Fruit fly (Drosophila melanogaster) whole organism, wandering third instar larva: ENCODE results near the gene CG11837.

ENCODE experiments used
- Abd-B ChIP-seq: fragments of >200 bp; optimal IDR thresholded peaks from 2 replicates; lab custom pipeline; 2017; ENCODE audit warnings: missing biosample characterization, missing genetic modification characterization
- CG32264 ChIP-seq: fragments of 200-800 bp; sonication (Bioruptor generic); optimal IDR thresholded peaks from 2 replicates; lab custom pipeline; 2016; ENCODE audit warnings: missing biosample characterization, missing genetic modification characterization
- CG9705 ChIP-seq: fragments of 200-800 bp; sonication (Bioruptor generic); optimal IDR thresholded peaks from 2 replicates; lab custom pipeline; 2018; ENCODE audit warnings: missing biosample characterization, mild to moderate bottlenecking, missing genetic modification characterization
- CrebA ChIP-seq: fragments of 200-800 bp; sonication (Bioruptor generic); optimal IDR thresholded peaks from 2 replicates; lab custom pipeline; 2016; ENCODE audit warnings: missing biosample characterization, mild to moderate bottlenecking, missing genetic modification characterization, borderline replicate concordance
- Dif ChIP-seq: fragments of 200-275, 200-300 bp; sonication (Bioruptor generic); optimal IDR thresholded peaks from 2 replicates; lab custom pipeline; 2018; ENCODE audit warnings: missing biosample characterization, missing genetic modification characterization; ENCODE audit not compliant: partially characterized antibody
- GATAd ChIP-seq: sonication (Bioruptor generic); optimal IDR thresholded peaks from 2 replicates; lab custom pipeline; 2016; ENCODE audit warnings: missing biosample characterization, missing genetic modification characterization
- HLH106 ChIP-seq: fragments of 200-800 bp; optimal IDR thresholded peaks from 3 replicates; lab custom pipeline; 2019; ENCODE audit warnings: missing biosample characterization, mild to moderate bottlenecking, missing genetic modification characterization, moderate library complexity
- Hnf4 ChIP-seq: fragments of 200-800 bp; sonication (Bioruptor generic); optimal IDR thresholded peaks from 2 replicates; lab custom pipeline; 2016; ENCODE audit warnings: missing biosample characterization, mild to moderate bottlenecking, missing genetic modification characterization
- Hr78 ChIP-seq: fragments of >200 bp; optimal IDR thresholded peaks from 2 replicates; lab custom pipeline; 2017; ENCODE audit warnings: missing biosample characterization, missing genetic modification characterization
- Hr83 ChIP-seq: fragments of 200-300 bp; sonication (Bioruptor generic); optimal IDR thresholded peaks from 2 replicates; lab custom pipeline; 2016; ENCODE audit warnings: missing biosample characterization, mild to moderate bottlenecking, missing genetic modification characterization, moderate library complexity; ENCODE audit not compliant: poor library complexity, severe bottlenecking
- Jra ChIP-seq: sonication (Bioruptor generic); optimal IDR thresholded peaks from 2 replicates; lab custom pipeline; 2016; ENCODE audit warnings: missing biosample characterization, missing genetic modification characterization
- Mio ChIP-seq: sonication (Bioruptor generic); optimal IDR thresholded peaks from 2 replicates; lab custom pipeline; 2016; ENCODE audit warnings: missing biosample characterization, missing genetic modification characterization
- Myc ChIP-seq: fragments of >200 bp; optimal IDR thresholded peaks from 2 replicates; lab custom pipeline; 2017
- N ChIP-seq: fragments of >200 bp; optimal IDR thresholded peaks from 2 replicates; lab custom pipeline; 2018; ENCODE audit warnings: missing biosample characterization, missing external identifiers, missing genetic modification characterization
- OdsH ChIP-seq: fragments of 200-800 bp; sonication (Bioruptor generic); optimal IDR thresholded peaks from 2 replicates; lab custom pipeline; 2016; ENCODE audit warnings: missing biosample characterization, mild to moderate bottlenecking, missing genetic modification characterization
- Rel ChIP-seq, 2 experiments: fragments of 200-800 bp; sonication (Bioruptor generic) in 1 of 2; optimal IDR thresholded peaks; 2 replicates in 1 of 2; 3 replicates in 1 of 2; lab custom pipeline; 2016 to 2019; ENCODE audit warnings: mild to moderate bottlenecking in 2 of 2, missing biosample characterization in 2 of 2, missing genetic modification characterization in 2 of 2, moderate library complexity in 1 of 2
- Sp1 ChIP-seq: fragments of 200-800 bp; sonication (Bioruptor generic); optimal IDR thresholded peaks from 3 replicates; lab custom pipeline; 2019; ENCODE audit warnings: missing biosample characterization, mild to moderate bottlenecking, missing genetic modification characterization, moderate library complexity
- Vsx2 ChIP-seq: fragments of 200-300, 225-300 bp; sonication (Bioruptor generic); optimal IDR thresholded peaks from 2 replicates; lab custom pipeline; 2018; ENCODE audit warnings: missing biosample characterization, missing genetic modification characterization; ENCODE audit not compliant: partially characterized antibody
- br ChIP-seq: fragments of 200-800 bp; sonication (Bioruptor generic); optimal IDR thresholded peaks from 2 replicates; lab custom pipeline; 2016; ENCODE audit warnings: missing biosample characterization, missing genetic modification characterization
- brk ChIP-seq: fragments of 200-800 bp; sonication (Bioruptor generic); optimal IDR thresholded peaks from 2 replicates; lab custom pipeline; 2016; ENCODE audit warnings: missing biosample characterization, mild to moderate bottlenecking, missing genetic modification characterization
- dl ChIP-seq, 2 experiments: fragments of 175-275, 200-275 bp in 1 of 2; fragments of 200-275 bp in 1 of 2; sonication (Bioruptor generic); optimal IDR thresholded peaks; lab custom pipeline; 2018; ENCODE audit warnings: mild to moderate bottlenecking in 2 of 2, missing biosample characterization in 2 of 2, missing genetic modification characterization in 2 of 2, moderate library complexity in 2 of 2; ENCODE audit not compliant: partially characterized antibody in 2 of 2, insufficient read depth in 1 of 2
- dmrt93B ChIP-seq: fragments of 200-800 bp; sonication (Bioruptor generic); optimal IDR thresholded peaks from 2 replicates; lab custom pipeline; 2018; ENCODE audit warnings: missing biosample characterization, mild to moderate bottlenecking, missing genetic modification characterization
- dsf ChIP-seq: sonication (Bioruptor generic); optimal IDR thresholded peaks from 2 replicates; lab custom pipeline; 2016; ENCODE audit warnings: missing biosample characterization, missing genetic modification characterization, borderline replicate concordance
- ey ChIP-seq: fragments of 200-800 bp; sonication (Bioruptor generic); optimal IDR thresholded peaks from 2 replicates; lab custom pipeline; 2016; ENCODE audit warnings: missing biosample characterization, missing genetic modification characterization
- foxo ChIP-seq, 2 experiments: fragments of 200-800 bp; sonication (Bioruptor generic); optimal IDR thresholded peaks; 2 replicates in 1 of 2; 3 replicates in 1 of 2; lab custom pipeline; 2016 to 2017; ENCODE audit warnings: missing biosample characterization in 2 of 2, missing genetic modification characterization in 2 of 2
- fru ChIP-seq: fragments of 200-800 bp; sonication (Bioruptor generic); optimal IDR thresholded peaks from 3 replicates; lab custom pipeline; 2016; ENCODE audit warnings: missing biosample characterization, mild to moderate bottlenecking, missing genetic modification characterization
- h ChIP-seq: fragments of 200-800 bp; sonication (Bioruptor generic); optimal IDR thresholded peaks from 3 replicates; lab custom pipeline; 2016; ENCODE audit warnings: missing biosample characterization, mild to moderate bottlenecking, missing genetic modification characterization
- lola ChIP-seq: fragments of >200 bp; optimal IDR thresholded peaks from 2 replicates; lab custom pipeline; 2017; ENCODE audit warnings: missing biosample characterization, missing genetic modification characterization
- pan ChIP-seq: fragments of >200 bp; optimal IDR thresholded peaks from 2 replicates; lab custom pipeline; 2017
- psq ChIP-seq: fragments of 200-800 bp; sonication (Bioruptor generic); optimal IDR thresholded peaks from 3 replicates; lab custom pipeline; 2017; ENCODE audit warnings: missing biosample characterization, mild to moderate bottlenecking, missing genetic modification characterization, moderate library complexity
- rgr ChIP-seq: fragments of 200-800 bp; sonication (Bioruptor generic); optimal IDR thresholded peaks from 3 replicates; lab custom pipeline; 2016; ENCODE audit warnings: missing biosample characterization, mild to moderate bottlenecking, missing genetic modification characterization
- sage ChIP-seq: fragments of 200-800 bp; sonication (Bioruptor generic); optimal IDR thresholded peaks from 2 replicates; lab custom pipeline; 2016; ENCODE audit warnings: missing biosample characterization, mild to moderate bottlenecking, missing genetic modification characterization
- tai ChIP-seq: sonication (Bioruptor generic); optimal IDR thresholded peaks from 2 replicates; lab custom pipeline; 2016; ENCODE audit warnings: missing biosample characterization, missing genetic modification characterization
- woc ChIP-seq: sonication (Bioruptor generic); optimal IDR thresholded peaks from 2 replicates; lab custom pipeline; 2016; ENCODE audit warnings: missing biosample characterization, mild to moderate bottlenecking, missing genetic modification characterization

Gene CG11837

DNA sequence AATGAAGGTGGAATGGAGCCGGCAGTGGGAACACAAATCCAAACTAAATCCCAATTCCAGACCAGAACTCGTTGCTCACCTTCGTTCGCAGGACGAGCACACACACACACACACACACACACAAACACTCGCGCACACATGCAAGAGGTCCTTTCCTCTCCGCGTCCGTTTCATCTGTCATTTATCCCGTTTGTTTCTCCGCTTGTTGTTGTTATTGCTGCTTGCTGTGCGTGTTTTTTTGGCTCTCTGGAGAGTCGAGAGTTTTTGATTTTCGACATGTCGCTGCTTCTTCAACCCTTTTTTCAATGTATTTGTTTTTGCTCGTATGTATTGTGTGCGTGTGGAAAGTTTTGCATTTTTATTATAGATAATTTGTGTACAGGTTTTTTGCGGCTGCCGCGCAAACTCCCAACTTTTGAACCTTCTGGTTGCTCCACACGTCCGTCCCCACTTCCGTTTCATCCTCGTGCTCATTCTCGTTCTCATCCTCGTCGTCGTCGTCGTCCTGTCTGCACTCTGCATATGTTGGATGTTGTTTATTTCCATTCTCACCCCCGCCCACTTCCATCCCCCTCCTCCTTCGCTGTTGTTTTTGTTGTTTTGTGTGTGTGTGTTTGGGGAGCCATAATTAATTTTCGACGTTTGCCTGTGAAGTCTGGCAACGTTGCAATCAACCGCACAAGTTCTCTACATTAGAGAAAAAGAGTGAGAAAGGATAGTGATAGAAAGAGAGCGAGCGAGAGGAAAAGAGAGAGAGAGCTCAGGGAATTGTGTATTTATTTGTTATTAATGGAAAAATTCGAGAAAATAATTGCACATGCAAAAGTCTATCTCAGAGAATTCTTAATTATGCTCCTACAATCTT, 20.1 kb downstream of the CG11837 start:
- TF ChIP-seq fru, result peak; percentile 2
- TF ChIP-seq woc, result no peak
- peak; percentile 60 for TF ChIP-seq psq
- no peak for TF ChIP-seq tai (GFP tag; lab: Kevin White, UChicago)

DNA sequence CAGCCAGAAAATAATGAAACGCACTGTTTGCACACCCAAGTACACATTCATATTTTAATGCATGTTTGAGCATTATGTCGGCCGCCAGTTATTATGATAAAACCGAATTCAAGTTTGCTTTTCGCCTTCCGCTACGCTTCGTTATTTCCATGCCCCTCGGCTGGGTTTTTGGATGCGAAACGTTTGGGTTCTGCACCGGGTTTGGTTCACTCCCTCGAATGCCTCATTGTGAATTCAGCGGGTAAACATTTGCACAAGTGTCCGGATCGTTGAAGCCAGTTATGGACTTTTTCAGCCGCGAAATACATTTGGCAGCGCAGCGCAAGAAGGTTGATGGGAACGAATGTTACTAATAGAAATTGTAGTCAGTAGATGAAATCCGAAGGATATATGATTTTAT, 21.8 kb downstream of the CG11837 start:
- TF ChIP-seq rgr (GFP tag; lab: Kevin White, UChicago) (peak; percentile 10), br (GFP tag; lab: Kevin White, UChicago) (no peak), Hnf4 (GFP tag; lab: Kevin White, UChicago) (peak; percentile 8), lola (no peak), h (peak; percentile 7), Hr83 (GFP tag; lab: Kevin White, UChicago) (peak; percentile 3)
- TF ChIP-seq, all 38 proteins: peak for 4

DNA sequence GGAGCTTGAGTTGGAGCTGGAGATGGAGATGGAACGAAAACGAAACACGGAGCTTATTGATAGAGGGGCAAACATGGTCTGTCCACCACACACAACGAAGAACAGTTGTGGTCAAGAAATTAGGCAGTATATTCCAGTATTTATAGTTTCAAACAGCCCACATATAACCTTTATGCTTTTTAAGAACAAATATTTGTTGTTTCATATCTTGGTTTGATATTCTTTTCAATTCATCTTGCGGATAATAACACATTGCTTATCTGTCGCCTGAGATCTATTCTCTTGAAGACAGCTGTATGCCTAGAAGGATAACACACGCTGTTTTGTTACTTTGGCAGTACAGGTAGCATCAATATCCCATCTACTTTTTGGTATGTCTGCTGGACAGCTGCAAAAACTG, 23.5 kb downstream of the CG11837 start:
- TF ChIP-seq woc (peak; percentile 14), Sp1 (GFP tag; lab: Kevin White, UChicago) (peak; percentile 7), N (no peak), Mio (GFP tag; lab: Kevin White, UChicago) (no peak), Myc (lab: Kevin White, UChicago) (no peak), foxo (GFP tag; optimal IDR thresholded peaks at IDR 0.05; lab: Kevin White, UChicago) (peak in 1 of 2 experiments; percentile 25), psq (peak; percentile 25), Hnf4 (GFP tag; lab: Kevin White, UChicago) (no peak), HLH106 (tag; lab: Kevin White, UChicago) (no peak), ey (GFP tag; lab: Kevin White, UChicago) (peak; percentile 34), rgr (GFP tag; lab: Kevin White, UChicago) (peak; percentile 10), sage (GFP tag; lab: Kevin White, UChicago) (no peak), CrebA (GFP tag; lab: Kevin White, UChicago) (no peak), Dif (GFP tag; lab: Kevin White, UChicago) (no peak), fru (peak; percentile 53), Abd-B (GFP tag; lab: Kevin White, UChicago) (no peak), h (peak; percentile 44), CG32264 (GFP tag; lab: Kevin White, UChicago) (no peak), pan (no peak)

DNA sequence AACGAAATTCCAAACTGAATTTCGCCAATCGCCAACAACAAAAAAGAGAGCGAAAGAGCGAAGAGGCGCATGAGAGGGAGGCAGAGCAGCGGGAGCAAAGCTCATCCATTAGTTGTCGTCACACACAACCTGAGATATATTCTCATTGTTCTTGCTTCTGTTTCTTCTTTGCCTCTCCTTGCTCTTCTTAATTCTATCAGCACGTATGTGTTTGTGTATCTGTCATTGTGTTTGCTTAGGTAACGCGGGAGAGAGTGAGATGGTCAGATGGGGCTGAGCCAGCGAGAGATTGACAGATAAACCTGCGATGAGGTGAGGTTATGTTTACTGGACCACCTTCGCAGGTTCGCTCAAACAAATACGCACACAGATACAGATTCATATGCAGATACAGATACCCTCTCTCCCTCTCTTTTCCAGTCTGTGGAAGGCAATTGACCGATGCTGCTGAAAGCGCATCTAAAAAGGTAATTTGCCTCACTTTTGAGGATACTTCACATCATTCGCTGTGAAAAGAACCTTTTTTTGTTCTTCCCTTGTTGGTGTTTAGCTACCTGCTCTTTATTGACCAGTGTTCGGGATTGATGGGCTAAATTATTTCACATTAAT, 24.8 kb downstream of the CG11837 start:
- no peak for TF ChIP-seq CrebA (GFP tag; lab: Kevin White, UChicago)
- no peak for TF ChIP-seq pan
- TF ChIP-seq dmrt93B (GFP tag; lab: Kevin White, UChicago), result no peak
- no peak for TF ChIP-seq woc
- no peak for TF ChIP-seq foxo (GFP tag; optimal IDR thresholded peaks at IDR 0.05; lab: Kevin White, UChicago)
- peak; percentile 26 for TF ChIP-seq Hr83 (GFP tag; lab: Kevin White, UChicago)
- TF ChIP-seq Dif (GFP tag; lab: Kevin White, UChicago), result peak; percentile 88
- peak; percentile 43 for TF ChIP-seq br (GFP tag; lab: Kevin White, UChicago)
- peak; percentile 20 for TF ChIP-seq brk
- TF ChIP-seq Sp1 (GFP tag; lab: Kevin White, UChicago), result peak; percentile 44
- TF ChIP-seq fru, result peak; percentile 56
- TF ChIP-seq OdsH (GFP tag; lab: Kevin White, UChicago), result peak; percentile 9
- TF ChIP-seq Jra (GFP tag; lab: Kevin White, UChicago), result peak; percentile 18
- no peak for TF ChIP-seq Rel (GFP tag; optimal IDR thresholded peaks at IDR 0.05; lab: Kevin White, UChicago)
- TF ChIP-seq Rel (tag; optimal IDR thresholded peaks at IDR 0.05; lab: Kevin White, UChicago), result peak; percentile 40
- TF ChIP-seq Vsx2 (GFP tag; lab: Kevin White, UChicago), result peak; percentile 68
- TF ChIP-seq HLH106 (tag; lab: Kevin White, UChicago), result peak; percentile 8
- no peak for TF ChIP-seq GATAd (GFP tag; lab: Kevin White, UChicago)
- no peak for TF ChIP-seq tai (GFP tag; lab: Kevin White, UChicago)
- TF ChIP-seq dl (GFP tag; optimal IDR thresholded peaks at IDR 0.05; lab: Kevin White, UChicago; ENCODE audit: insufficient read depth in 1 of 2, partially characterized antibody in 2 of 2), result peak; percentile 33 to 68
- TF ChIP-seq dsf (GFP tag; lab: Kevin White, UChicago), result no peak
- TF ChIP-seq lola, result no peak
- TF ChIP-seq ey (GFP tag; lab: Kevin White, UChicago), result no peak
- no peak for TF ChIP-seq N
- TF ChIP-seq Abd-B (GFP tag; lab: Kevin White, UChicago), result no peak
- no peak for TF ChIP-seq sage (GFP tag; lab: Kevin White, UChicago)
- TF ChIP-seq h, result peak; percentile 36
- TF ChIP-seq Hnf4 (GFP tag; lab: Kevin White, UChicago), result peak; percentile 65
- peak; percentile 83 for TF ChIP-seq psq
- peak; percentile 23 for TF ChIP-seq rgr (GFP tag; lab: Kevin White, UChicago)
- TF ChIP-seq Myc (lab: Kevin White, UChicago), result no peak
- TF ChIP-seq Hr78 (GFP tag; lab: Kevin White, UChicago), result no peak
- TF ChIP-seq CG9705 (GFP tag; lab: Kevin White, UChicago), result no peak
